Fruit fly (Drosophila melanogaster) whole organism, prepupa: ENCODE data around the gene ocn.

Experiments used
- CG10631 ChIP-seq: fragments of 200-800 bp; sonication (Bioruptor generic); optimal IDR thresholded peaks from 2 replicates; lab custom pipeline; 2016; ENCODE audit warnings: missing biosample characterization, missing genetic modification characterization
- Lpt ChIP-seq: fragments of 200-800 bp; sonication (Bioruptor generic); optimal IDR thresholded peaks from 3 replicates; lab custom pipeline; 2016; ENCODE audit warnings: missing biosample characterization, missing genetic modification characterization

DNA sequence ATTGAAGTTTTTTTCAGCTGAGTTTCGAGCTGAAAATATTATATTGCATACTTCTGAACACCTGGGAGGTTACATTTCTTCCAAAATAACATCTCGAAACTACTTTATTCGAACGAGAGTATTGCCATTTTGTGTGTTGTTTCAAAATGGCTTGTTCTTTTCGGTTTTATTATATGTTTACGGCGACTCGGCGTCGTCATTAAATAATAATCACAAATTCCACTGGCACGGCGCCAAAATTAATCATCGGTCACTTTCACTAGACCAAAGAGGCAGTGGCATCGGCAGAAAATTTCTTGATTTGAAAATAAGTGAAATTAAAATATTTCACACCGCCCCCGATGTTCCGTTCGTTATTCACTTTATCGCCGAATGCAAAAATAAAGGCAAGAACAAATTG is 12.9 kb upstream of the ocn start:
- TF ChIP-seq Lpt (GFP tag; lab: Kevin White, UChicago) (no peak), CG10631 (GFP tag; lab: Kevin White, UChicago) (no peak)
